Fruit fly (Drosophila melanogaster) whole organism, prepupa: ENCODE measurements around the gene fon.

Source experiments
- Blimp-1 ChIP-seq: fragments of 200-800 bp; sonication (Bioruptor generic); optimal IDR thresholded peaks from 3 replicates; lab custom pipeline; 2017; ENCODE audit warnings: missing biosample characterization, missing genetic modification characterization, mild to moderate bottlenecking, moderate library complexity, missing genetic modification reagents
- CG10631 ChIP-seq: fragments of 200-800 bp; sonication (Bioruptor generic); optimal IDR thresholded peaks from 2 replicates; lab custom pipeline; 2016; ENCODE audit warnings: missing biosample characterization, missing genetic modification characterization
- CG11294 ChIP-seq: fragments of 200-800 bp; sonication (Bioruptor generic); IDR thresholded peaks from 2 replicates; pipeline ENCODE4 v1.3.6; 2022; ENCODE audit warnings: missing biosample characterization, missing genetic modification characterization
- CG15336 ChIP-seq: fragments of 200-800 bp; sonication (Bioruptor generic); IDR thresholded peaks from 2 replicates; pipeline ENCODE4 v1.3.6; 2022; ENCODE audit warnings: missing biosample characterization, missing genetic modification characterization
- CG16779 ChIP-seq: fragments of 200-800 bp; sonication (Bioruptor generic); optimal IDR thresholded peaks from 3 replicates; lab custom pipeline; 2017; ENCODE audit warnings: missing biosample characterization, mild to moderate bottlenecking, missing genetic modification characterization
- CG3032 ChIP-seq: fragments of 200-800 bp; optimal IDR thresholded peaks from 2 replicates; lab custom pipeline; 2019; ENCODE audit warnings: missing biosample characterization, mild to moderate bottlenecking, missing genetic modification characterization, moderate library complexity
- CG31627 ChIP-seq: fragments of 200-800 bp; sonication (Bioruptor generic); optimal IDR thresholded peaks from 3 replicates; lab custom pipeline; 2016; ENCODE audit warnings: missing biosample characterization, missing genetic modification characterization
- CG32006 ChIP-seq: fragments of 200-800 bp; sonication (Bioruptor generic); optimal IDR thresholded peaks from 3 replicates; lab custom pipeline; 2017; ENCODE audit warnings: missing biosample characterization, mild to moderate bottlenecking, missing genetic modification characterization
- CG34406 ChIP-seq: fragments of 200-800 bp; sonication (Bioruptor generic); optimal IDR thresholded peaks from 3 replicates; lab custom pipeline; 2016; ENCODE audit warnings: missing biosample characterization, missing genetic modification characterization
- CG6163 ChIP-seq: fragments of 200-800 bp; sonication (Bioruptor generic); IDR thresholded peaks from 3 replicates; pipeline ENCODE4 v1.3.6; 2022; ENCODE audit warnings: missing biosample characterization, missing genetic modification characterization
- CG6276 ChIP-seq: fragments of 200-800 bp; sonication (Bioruptor generic); optimal IDR thresholded peaks from 2 replicates; lab custom pipeline; 2017; ENCODE audit warnings: missing biosample characterization, mild to moderate bottlenecking, missing genetic modification characterization
- CG6792 ChIP-seq: fragments of 200-800 bp; sonication (Bioruptor generic); optimal IDR thresholded peaks from 3 replicates; lab custom pipeline; 2016; ENCODE audit warnings: missing biosample characterization, missing genetic modification characterization
- CG6808 ChIP-seq: fragments of 200-800 bp; sonication (Bioruptor generic); optimal IDR thresholded peaks from 3 replicates; lab custom pipeline; 2017; ENCODE audit warnings: missing biosample characterization, missing genetic modification characterization, mild to moderate bottlenecking, moderate library complexity, missing genetic modification reagents
- CG6854 ChIP-seq: fragments of 200-800 bp; sonication (Bioruptor generic); optimal IDR thresholded peaks from 2 replicates; lab custom pipeline; 2017; ENCODE audit warnings: missing biosample characterization, mild to moderate bottlenecking, missing genetic modification characterization
- CG7368 ChIP-seq: fragments of 200-800 bp; sonication (Bioruptor generic); optimal IDR thresholded peaks from 3 replicates; lab custom pipeline; 2016; ENCODE audit warnings: missing biosample characterization, missing genetic modification characterization
- CG8319 ChIP-seq: fragments of 200-800 bp; sonication (Bioruptor generic); optimal IDR thresholded peaks from 3 replicates; lab custom pipeline; 2016; ENCODE audit warnings: missing biosample characterization, missing genetic modification characterization
- CG8632 ChIP-seq: fragments of 200-800 bp; sonication (Bioruptor generic); optimal IDR thresholded peaks from 3 replicates; lab custom pipeline; 2016; ENCODE audit warnings: missing biosample characterization, missing genetic modification characterization
- CG9139 ChIP-seq: fragments of 200-800 bp; sonication (Bioruptor generic); optimal IDR thresholded peaks from 3 replicates; lab custom pipeline; 2017; ENCODE audit warnings: missing biosample characterization, mild to moderate bottlenecking, missing genetic modification characterization
- Eip75B ChIP-seq: fragments of 200-800 bp; sonication (Bioruptor generic); optimal IDR thresholded peaks from 3 replicates; lab custom pipeline; 2016; ENCODE audit warnings: missing biosample characterization, missing genetic modification characterization
- Eip78C ChIP-seq: fragments of 200-800 bp; sonication (Bioruptor generic); peaks from one replicate; lab custom pipeline; 2016; ENCODE audit warnings: missing biosample characterization, missing genetic modification characterization
- Eip93F ChIP-seq: fragments of 200-800 bp; sonication (Bioruptor generic); optimal IDR thresholded peaks from 2 replicates; lab custom pipeline; 2016; ENCODE audit warnings: missing biosample characterization, mild to moderate bottlenecking, missing genetic modification characterization
- Gug ChIP-seq: fragments of 200-800 bp; sonication (Bioruptor generic); IDR thresholded peaks from 2 replicates; pipeline ENCODE4 v1.3.6; 2022; ENCODE audit warnings: missing biosample characterization, missing genetic modification characterization
- Hr38 ChIP-seq: sonication (Bioruptor generic); optimal IDR thresholded peaks from 2 replicates; lab custom pipeline; 2016; ENCODE audit warnings: missing biosample characterization, missing genetic modification characterization
- Hr4 ChIP-seq: fragments of 200-800 bp; sonication (Bioruptor generic); optimal IDR thresholded peaks from 3 replicates; lab custom pipeline; 2016; ENCODE audit warnings: missing biosample characterization, missing genetic modification characterization
- Met ChIP-seq: fragments of 200-800 bp; sonication (Bioruptor generic); optimal IDR thresholded peaks from 3 replicates; lab custom pipeline; 2016; ENCODE audit warnings: missing biosample characterization, missing genetic modification characterization
- OdsH ChIP-seq: fragments of 200-800 bp; sonication (Bioruptor generic); optimal IDR thresholded peaks from 3 replicates; lab custom pipeline; 2016; ENCODE audit warnings: missing biosample characterization, missing genetic modification characterization
- Smox ChIP-seq: fragments of 200-800 bp; sonication (Bioruptor generic); optimal IDR thresholded peaks from 3 replicates; lab custom pipeline; 2016; ENCODE audit warnings: missing biosample characterization, missing genetic modification characterization
- Sox14 ChIP-seq: fragments of 200-800 bp; sonication (Bioruptor generic); optimal IDR thresholded peaks from 3 replicates; lab custom pipeline; 2016; ENCODE audit warnings: missing biosample characterization, missing genetic modification characterization
- achi ChIP-seq: fragments of 200-800 bp; sonication (Bioruptor generic); optimal IDR thresholded peaks from 3 replicates; lab custom pipeline; 2016; ENCODE audit warnings: missing biosample characterization, missing genetic modification characterization
- acj6 ChIP-seq: fragments of 200-800 bp; sonication (Bioruptor generic); optimal IDR thresholded peaks from 3 replicates; lab custom pipeline; 2016; ENCODE audit warnings: missing biosample characterization, missing genetic modification characterization
- cyc ChIP-seq: fragments of 200-800 bp; sonication (Bioruptor generic); optimal IDR thresholded peaks from 3 replicates; lab custom pipeline; 2016; ENCODE audit warnings: missing biosample characterization, missing genetic modification characterization
- dac ChIP-seq: fragments of 200-800 bp; sonication (Bioruptor generic); optimal IDR thresholded peaks from 2 replicates; lab custom pipeline; 2017; ENCODE audit warnings: missing biosample characterization, mild to moderate bottlenecking, missing genetic modification characterization
- dsx ChIP-seq: fragments of 200-800 bp; optimal IDR thresholded peaks from 3 replicates; lab custom pipeline; 2019; ENCODE audit warnings: missing biosample characterization, mild to moderate bottlenecking, missing genetic modification characterization, moderate library complexity; ENCODE audit not compliant: poor library complexity, severe bottlenecking
- eg ChIP-seq: fragments of 200-800 bp; sonication (Bioruptor generic); IDR thresholded peaks from 3 replicates; pipeline ENCODE4 v1.3.6; 2022; ENCODE audit warnings: missing biosample characterization, missing genetic modification characterization
- esn ChIP-seq: fragments of 200-800 bp; sonication (Bioruptor generic); optimal IDR thresholded peaks from 2 replicates; lab custom pipeline; 2016; ENCODE audit warnings: missing biosample characterization, mild to moderate bottlenecking, missing genetic modification characterization, moderate library complexity
- fd59A ChIP-seq: fragments of 200-800 bp; sonication (Bioruptor generic); optimal IDR thresholded peaks from 2 replicates; lab custom pipeline; 2017; ENCODE audit warnings: missing biosample characterization, mild to moderate bottlenecking, missing genetic modification characterization, missing genetic modification reagents
- fkh ChIP-seq: fragments of 200-800 bp; sonication (Bioruptor generic); optimal IDR thresholded peaks from 3 replicates; lab custom pipeline; 2017; ENCODE audit warnings: missing biosample characterization, mild to moderate bottlenecking, missing genetic modification characterization, moderate library complexity
- lz ChIP-seq: fragments of 200-800 bp; sonication (Bioruptor generic); optimal IDR thresholded peaks from 3 replicates; lab custom pipeline; 2016; ENCODE audit warnings: missing biosample characterization, missing genetic modification characterization
- net ChIP-seq: fragments of 200-800 bp; sonication (Bioruptor generic); optimal IDR thresholded peaks from 3 replicates; lab custom pipeline; 2016; ENCODE audit warnings: missing biosample characterization, missing genetic modification characterization
- salr ChIP-seq, 2 experiments: fragments of 200-800 bp; sonication (Bioruptor generic); optimal IDR thresholded peaks; 3 replicates each; lab custom pipeline; 2016 to 2018; ENCODE audit warnings: missing biosample characterization in 2 of 2, missing genetic modification characterization in 2 of 2, mild to moderate bottlenecking in 1 of 2
- spab ChIP-seq: fragments of 200-800 bp; sonication (Bioruptor generic); optimal IDR thresholded peaks from 2 replicates; lab custom pipeline; 2017; ENCODE audit warnings: missing biosample characterization, mild to moderate bottlenecking, missing genetic modification characterization, missing genetic modification reagents
- ss ChIP-seq, 2 experiments: fragments of 200-800 bp; sonication (Bioruptor generic); optimal IDR thresholded peaks; 2 replicates in 1 of 2; 3 replicates in 1 of 2; lab custom pipeline; 2017 to 2018; ENCODE audit warnings: mild to moderate bottlenecking in 2 of 2, missing biosample characterization in 2 of 2, missing genetic modification characterization in 2 of 2, moderate library complexity in 1 of 2
- svp ChIP-seq: fragments of 200-800 bp; sonication (Bioruptor generic); peaks from one replicate; lab custom pipeline; 2016; ENCODE audit warnings: missing biosample characterization, missing genetic modification characterization
- topi ChIP-seq: fragments of 200-800 bp; sonication (Bioruptor generic); optimal IDR thresholded peaks from 3 replicates; lab custom pipeline; 2016; ENCODE audit warnings: missing biosample characterization, missing genetic modification characterization
- vri ChIP-seq: fragments of 200-800 bp; sonication (Bioruptor generic); optimal IDR thresholded peaks from 3 replicates; lab custom pipeline; 2016; ENCODE audit warnings: missing biosample characterization, mild to moderate bottlenecking, missing genetic modification characterization

Gene fon

dm6 chr2L:19398317-19399234, 12.6 kb upstream of the fon start, which contains the start of gene CG17544 (continued):
- TF ChIP-seq CG34406, result peak; percentile 81
- TF ChIP-seq fkh, result peak; percentile 69
- TF ChIP-seq CG6808 (GFP tag; lab: Kevin White, UChicago), result peak; percentile 79
- peak; percentile 42 for TF ChIP-seq CG9139
- TF ChIP-seq CG6276 (GFP tag; lab: Kevin White, UChicago), result peak; percentile 73
- TF ChIP-seq ss (GFP tag; optimal IDR thresholded peaks at IDR 0.05; lab: Kevin White, UChicago), result peak; percentile 75 to 77
- peak; percentile 24 for TF ChIP-seq CG7368
- peak; percentile 77 for TF ChIP-seq esn
- TF ChIP-seq achi (GFP tag; lab: Kevin White, UChicago), result peak; percentile 84
- peak; percentile 22 for TF ChIP-seq topi (GFP tag; lab: Kevin White, UChicago)
- TF ChIP-seq CG3032, result peak; percentile 84
- no peak; the same call in none of the 2 replicates for TF ChIP-seq CG15336 (GFP tag; lab: Robert Waterston, UW)
- TF ChIP-seq CG11294 (GFP tag; lab: Robert Waterston, UW), result peak; percentile 49; the same call in 1 of the 2 replicates
- peak; percentile 40 for TF ChIP-seq Sox14 (GFP tag; lab: Kevin White, UChicago)
- TF ChIP-seq cyc (GFP tag; lab: Kevin White, UChicago), result peak; percentile 25
- peak; percentile 56 for TF ChIP-seq CG31627
- TF ChIP-seq CG6854 (GFP tag; lab: Kevin White, UChicago), result peak; percentile 56
- TF ChIP-seq CG8632 (GFP tag; lab: Kevin White, UChicago), result peak; percentile 83
- TF ChIP-seq Eip93F (GFP tag; lab: Kevin White, UChicago), result peak; percentile 0
- peak; percentile 90 for TF ChIP-seq CG32006
- peak; percentile 79 for TF ChIP-seq CG16779
- TF ChIP-seq Hr38 (GFP tag; lab: Kevin White, UChicago), result no peak
- peak; percentile 77 for TF ChIP-seq spab (GFP tag; lab: Kevin White, UChicago)
- TF ChIP-seq acj6 (GFP tag; lab: Kevin White, UChicago), result peak; percentile 82
- TF ChIP-seq dac, result peak; percentile 2
- peak; percentile 34; the same call in 1 of the 2 replicates for TF ChIP-seq Gug (GFP tag; lab: Robert Waterston, UW)

DNA sequence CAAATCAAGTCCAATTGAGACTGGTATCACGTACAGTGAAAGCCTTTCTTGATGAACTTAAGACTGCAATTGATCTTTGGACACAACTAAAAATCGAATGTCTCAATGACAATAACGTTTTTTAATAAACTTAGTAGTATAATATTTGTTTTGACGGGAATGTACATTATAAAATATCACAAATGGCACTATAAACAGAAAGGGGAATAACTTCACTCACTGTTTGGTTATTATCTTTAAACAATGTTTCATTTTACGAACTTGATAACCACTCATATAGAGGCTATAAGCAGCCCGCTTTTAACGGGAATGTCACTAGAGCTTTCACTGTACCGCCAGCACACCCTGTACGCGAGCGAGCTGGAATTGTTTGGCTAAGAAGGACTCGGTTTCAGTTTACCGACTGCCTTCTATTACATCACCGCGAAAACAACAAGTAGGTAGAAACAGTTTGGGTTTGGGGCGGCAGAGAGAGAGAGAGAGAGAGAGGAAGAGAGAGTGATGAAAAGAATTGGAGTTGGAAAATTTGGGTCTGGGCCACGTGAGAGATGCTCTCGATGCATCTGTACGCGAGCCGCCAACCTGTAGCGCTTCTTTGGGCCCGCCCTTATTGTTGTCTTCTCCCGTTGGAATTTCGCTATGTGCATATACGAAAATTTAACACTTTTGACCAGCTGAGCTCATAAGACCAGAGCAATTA, 11.8 kb upstream of the fon start:
- TF ChIP-seq CG8319 (GFP tag; lab: Kevin White, UChicago) (peak; percentile 26), Gug (GFP tag; lab: Robert Waterston, UW) (no peak), Eip75B (peak; percentile 62), net (GFP tag; lab: Kevin White, UChicago) (peak; percentile 3), fd59A (peak; percentile 9), Smox (GFP tag; lab: Kevin White, UChicago) (peak; percentile 77), Eip78C (GFP tag; lab: Kevin White, UChicago) (peak; percentile 88), CG3032 (peak; percentile 34), CG6792 (GFP tag; lab: Kevin White, UChicago) (peak; percentile 56), Hr38 (GFP tag; lab: Kevin White, UChicago) (no peak), dsx (GFP tag; lab: Kevin White, UChicago) (peak; percentile 17), topi (GFP tag; lab: Kevin White, UChicago) (peak; percentile 77), CG10631 (GFP tag; lab: Kevin White, UChicago) (peak; percentile 63), CG31627 (peak; percentile 82), Hr4 (GFP tag; lab: Kevin White, UChicago) (peak; percentile 53), salr (GFP tag; optimal IDR thresholded peaks at IDR 0.05; lab: Kevin White, UChicago) (peak; percentile 4 to 50), CG34406 (peak; percentile 58), vri (GFP tag; lab: Kevin White, UChicago) (peak; percentile 81), CG9139 (no peak), Blimp-1 (GFP tag; lab: Kevin White, UChicago) (no peak), svp (GFP tag; lab: Kevin White, UChicago) (peak; percentile 90), dac (no peak), CG6163 (0 out of 3 replicates have a peak, but pooled peaks have one; percentile 32), CG16779 (no peak), Eip93F (GFP tag; lab: Kevin White, UChicago) (no peak), Met (GFP tag; lab: Kevin White, UChicago) (peak; percentile 83), eg (GFP tag; lab: Robert Waterston, UW) (0 out of 3 replicates have a peak, but pooled peaks have one; percentile 9), spab (GFP tag; lab: Kevin White, UChicago) (peak; percentile 15), CG32006 (peak; percentile 57), OdsH (GFP tag; lab: Kevin White, UChicago) (peak; percentile 66), lz (GFP tag; lab: Kevin White, UChicago) (peak; percentile 76), esn (peak; percentile 82)
